Fruit fly (Drosophila melanogaster) whole organism, prepupa: ENCODE data around the gene Prp39.
A peak's percentile ranks its signal among the peaks of the same experiment; 100 is the strongest.

Experiments used
- CG10631 ChIP-seq: fragments of 200-800 bp; sonication (Bioruptor generic); optimal IDR thresholded peaks from 2 replicates; lab custom pipeline; 2016; ENCODE audit warnings: missing biosample characterization, missing genetic modification characterization
- CG11294 ChIP-seq: fragments of 200-800 bp; sonication (Bioruptor generic); IDR thresholded peaks from 2 replicates; pipeline ENCODE4 v1.3.6; 2022; ENCODE audit warnings: missing biosample characterization, missing genetic modification characterization
- CG11902 ChIP-seq: fragments of 200-800 bp; sonication (Bioruptor generic); optimal IDR thresholded peaks from 3 replicates; lab custom pipeline; 2016; ENCODE audit warnings: missing biosample characterization, missing genetic modification characterization
- CG15336 ChIP-seq: fragments of 200-800 bp; sonication (Bioruptor generic); IDR thresholded peaks from 2 replicates; pipeline ENCODE4 v1.3.6; 2022; ENCODE audit warnings: missing biosample characterization, missing genetic modification characterization
- CG1621 ChIP-seq: fragments of 200-800 bp; sonication (Bioruptor generic); optimal IDR thresholded peaks from 3 replicates; lab custom pipeline; 2018; ENCODE audit warnings: missing biosample characterization, mild to moderate bottlenecking, missing genetic modification characterization
- CG3032 ChIP-seq: fragments of 200-800 bp; optimal IDR thresholded peaks from 2 replicates; lab custom pipeline; 2019; ENCODE audit warnings: missing biosample characterization, mild to moderate bottlenecking, missing genetic modification characterization, moderate library complexity
- CG31627 ChIP-seq: fragments of 200-800 bp; sonication (Bioruptor generic); optimal IDR thresholded peaks from 3 replicates; lab custom pipeline; 2016; ENCODE audit warnings: missing biosample characterization, missing genetic modification characterization
- CG6163 ChIP-seq: fragments of 200-800 bp; sonication (Bioruptor generic); IDR thresholded peaks from 3 replicates; pipeline ENCODE4 v1.3.6; 2022; ENCODE audit warnings: missing biosample characterization, missing genetic modification characterization
- CG6276 ChIP-seq: fragments of 200-800 bp; sonication (Bioruptor generic); optimal IDR thresholded peaks from 2 replicates; lab custom pipeline; 2017; ENCODE audit warnings: missing biosample characterization, mild to moderate bottlenecking, missing genetic modification characterization
- CG6808 ChIP-seq: fragments of 200-800 bp; sonication (Bioruptor generic); optimal IDR thresholded peaks from 3 replicates; lab custom pipeline; 2017; ENCODE audit warnings: missing biosample characterization, missing genetic modification characterization, mild to moderate bottlenecking, moderate library complexity, missing genetic modification reagents
- CG6854 ChIP-seq: fragments of 200-800 bp; sonication (Bioruptor generic); optimal IDR thresholded peaks from 2 replicates; lab custom pipeline; 2017; ENCODE audit warnings: missing biosample characterization, mild to moderate bottlenecking, missing genetic modification characterization
- CG8119 ChIP-seq: fragments of 200-800 bp; sonication (Bioruptor generic); IDR thresholded peaks from 3 replicates; pipeline ENCODE4 v1.3.6; 2022; ENCODE audit warnings: missing biosample characterization, missing genetic modification characterization
- CG8319 ChIP-seq: fragments of 200-800 bp; sonication (Bioruptor generic); optimal IDR thresholded peaks from 3 replicates; lab custom pipeline; 2016; ENCODE audit warnings: missing biosample characterization, missing genetic modification characterization
- CG8632 ChIP-seq: fragments of 200-800 bp; sonication (Bioruptor generic); optimal IDR thresholded peaks from 3 replicates; lab custom pipeline; 2016; ENCODE audit warnings: missing biosample characterization, missing genetic modification characterization
- CG9139 ChIP-seq: fragments of 200-800 bp; sonication (Bioruptor generic); optimal IDR thresholded peaks from 3 replicates; lab custom pipeline; 2017; ENCODE audit warnings: missing biosample characterization, mild to moderate bottlenecking, missing genetic modification characterization
- Eip75B ChIP-seq: fragments of 200-800 bp; sonication (Bioruptor generic); optimal IDR thresholded peaks from 3 replicates; lab custom pipeline; 2016; ENCODE audit warnings: missing biosample characterization, missing genetic modification characterization
- Eip78C ChIP-seq: fragments of 200-800 bp; sonication (Bioruptor generic); peaks from one replicate; lab custom pipeline; 2016; ENCODE audit warnings: missing biosample characterization, missing genetic modification characterization
- Eip93F ChIP-seq: fragments of 200-800 bp; sonication (Bioruptor generic); optimal IDR thresholded peaks from 2 replicates; lab custom pipeline; 2016; ENCODE audit warnings: missing biosample characterization, mild to moderate bottlenecking, missing genetic modification characterization
- Ets21C ChIP-seq: fragments of 200-800 bp; sonication (Bioruptor generic); optimal IDR thresholded peaks from 3 replicates; lab custom pipeline; 2016; ENCODE audit warnings: missing biosample characterization, missing genetic modification characterization
- Ets96B ChIP-seq: fragments of 200-800 bp; optimal IDR thresholded peaks from 2 replicates; lab custom pipeline; 2019; ENCODE audit warnings: missing biosample characterization, mild to moderate bottlenecking, missing genetic modification characterization, moderate library complexity
- Gug ChIP-seq: fragments of 200-800 bp; sonication (Bioruptor generic); IDR thresholded peaks from 2 replicates; pipeline ENCODE4 v1.3.6; 2022; ENCODE audit warnings: missing biosample characterization, missing genetic modification characterization
- Hr38 ChIP-seq: sonication (Bioruptor generic); optimal IDR thresholded peaks from 2 replicates; lab custom pipeline; 2016; ENCODE audit warnings: missing biosample characterization, missing genetic modification characterization
- Hr4 ChIP-seq: fragments of 200-800 bp; sonication (Bioruptor generic); optimal IDR thresholded peaks from 3 replicates; lab custom pipeline; 2016; ENCODE audit warnings: missing biosample characterization, missing genetic modification characterization
- Lpt ChIP-seq: fragments of 200-800 bp; sonication (Bioruptor generic); optimal IDR thresholded peaks from 3 replicates; lab custom pipeline; 2016; ENCODE audit warnings: missing biosample characterization, missing genetic modification characterization
- Met ChIP-seq: fragments of 200-800 bp; sonication (Bioruptor generic); optimal IDR thresholded peaks from 3 replicates; lab custom pipeline; 2016; ENCODE audit warnings: missing biosample characterization, missing genetic modification characterization
- OdsH ChIP-seq: fragments of 200-800 bp; sonication (Bioruptor generic); optimal IDR thresholded peaks from 3 replicates; lab custom pipeline; 2016; ENCODE audit warnings: missing biosample characterization, missing genetic modification characterization
- Smox ChIP-seq: fragments of 200-800 bp; sonication (Bioruptor generic); optimal IDR thresholded peaks from 3 replicates; lab custom pipeline; 2016; ENCODE audit warnings: missing biosample characterization, missing genetic modification characterization
- Sox102F ChIP-seq: fragments of 200-800 bp; sonication (Bioruptor generic); optimal IDR thresholded peaks from 2 replicates; lab custom pipeline; 2016; ENCODE audit warnings: missing biosample characterization, mild to moderate bottlenecking, missing genetic modification characterization
- Sox14 ChIP-seq: fragments of 200-800 bp; sonication (Bioruptor generic); optimal IDR thresholded peaks from 3 replicates; lab custom pipeline; 2016; ENCODE audit warnings: missing biosample characterization, missing genetic modification characterization
- achi ChIP-seq: fragments of 200-800 bp; sonication (Bioruptor generic); optimal IDR thresholded peaks from 3 replicates; lab custom pipeline; 2016; ENCODE audit warnings: missing biosample characterization, missing genetic modification characterization
- acj6 ChIP-seq: fragments of 200-800 bp; sonication (Bioruptor generic); optimal IDR thresholded peaks from 3 replicates; lab custom pipeline; 2016; ENCODE audit warnings: missing biosample characterization, missing genetic modification characterization
- dac ChIP-seq: fragments of 200-800 bp; sonication (Bioruptor generic); optimal IDR thresholded peaks from 2 replicates; lab custom pipeline; 2017; ENCODE audit warnings: missing biosample characterization, mild to moderate bottlenecking, missing genetic modification characterization
- dsx ChIP-seq: fragments of 200-800 bp; optimal IDR thresholded peaks from 3 replicates; lab custom pipeline; 2019; ENCODE audit warnings: missing biosample characterization, mild to moderate bottlenecking, missing genetic modification characterization, moderate library complexity; ENCODE audit not compliant: poor library complexity, severe bottlenecking
- eg ChIP-seq: fragments of 200-800 bp; sonication (Bioruptor generic); IDR thresholded peaks from 3 replicates; pipeline ENCODE4 v1.3.6; 2022; ENCODE audit warnings: missing biosample characterization, missing genetic modification characterization
- esn ChIP-seq: fragments of 200-800 bp; sonication (Bioruptor generic); optimal IDR thresholded peaks from 2 replicates; lab custom pipeline; 2016; ENCODE audit warnings: missing biosample characterization, mild to moderate bottlenecking, missing genetic modification characterization, moderate library complexity
- fd59A ChIP-seq: fragments of 200-800 bp; sonication (Bioruptor generic); optimal IDR thresholded peaks from 2 replicates; lab custom pipeline; 2017; ENCODE audit warnings: missing biosample characterization, mild to moderate bottlenecking, missing genetic modification characterization, missing genetic modification reagents
- fd85E ChIP-seq: fragments of 200-800 bp; sonication (Bioruptor generic); optimal IDR thresholded peaks from 3 replicates; lab custom pipeline; 2016; ENCODE audit warnings: missing biosample characterization, missing genetic modification characterization
- fkh ChIP-seq: fragments of 200-800 bp; sonication (Bioruptor generic); optimal IDR thresholded peaks from 3 replicates; lab custom pipeline; 2017; ENCODE audit warnings: missing biosample characterization, mild to moderate bottlenecking, missing genetic modification characterization, moderate library complexity
- lz ChIP-seq: fragments of 200-800 bp; sonication (Bioruptor generic); optimal IDR thresholded peaks from 3 replicates; lab custom pipeline; 2016; ENCODE audit warnings: missing biosample characterization, missing genetic modification characterization
- pdm3 ChIP-seq: fragments of 200-800 bp; sonication (Bioruptor generic); optimal IDR thresholded peaks from 3 replicates; lab custom pipeline; 2016; ENCODE audit warnings: missing biosample characterization, missing genetic modification characterization
- spab ChIP-seq: fragments of 200-800 bp; sonication (Bioruptor generic); optimal IDR thresholded peaks from 2 replicates; lab custom pipeline; 2017; ENCODE audit warnings: missing biosample characterization, mild to moderate bottlenecking, missing genetic modification characterization, missing genetic modification reagents
- ss ChIP-seq, 2 experiments: fragments of 200-800 bp; sonication (Bioruptor generic); optimal IDR thresholded peaks; 2 replicates in 1 of 2; 3 replicates in 1 of 2; lab custom pipeline; 2017 to 2018; ENCODE audit warnings: mild to moderate bottlenecking in 2 of 2, missing biosample characterization in 2 of 2, missing genetic modification characterization in 2 of 2, moderate library complexity in 1 of 2
- svp ChIP-seq: fragments of 200-800 bp; sonication (Bioruptor generic); peaks from one replicate; lab custom pipeline; 2016; ENCODE audit warnings: missing biosample characterization, missing genetic modification characterization
- topi ChIP-seq: fragments of 200-800 bp; sonication (Bioruptor generic); optimal IDR thresholded peaks from 3 replicates; lab custom pipeline; 2016; ENCODE audit warnings: missing biosample characterization, missing genetic modification characterization
- vri ChIP-seq: fragments of 200-800 bp; sonication (Bioruptor generic); optimal IDR thresholded peaks from 3 replicates; lab custom pipeline; 2016; ENCODE audit warnings: missing biosample characterization, mild to moderate bottlenecking, missing genetic modification characterization

The Prp39 gene

DNA sequence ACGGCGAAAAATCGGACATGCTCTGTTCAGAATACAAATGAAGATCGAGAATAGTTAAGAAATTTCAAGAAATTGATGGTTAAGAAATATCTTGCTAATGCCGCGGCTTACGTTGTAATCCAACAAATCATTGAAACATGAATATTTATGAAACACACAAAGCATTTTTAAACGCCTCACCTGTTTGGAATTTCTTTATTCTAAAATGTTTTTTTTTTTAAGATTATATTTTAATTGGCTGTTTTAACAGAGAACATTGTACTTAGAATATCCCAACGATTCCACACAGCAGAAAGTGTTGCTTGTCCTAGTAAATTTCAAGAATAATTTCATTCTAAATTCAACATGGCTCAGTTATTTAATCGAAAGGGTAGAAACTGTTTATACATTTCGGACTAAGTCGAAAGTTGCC lies 40.1 kb downstream of the Prp39 start (continued):
- no peak for TF ChIP-seq Eip93F (GFP tag; lab: Kevin White, UChicago)
- peak; percentile 77 for TF ChIP-seq CG10631
- no peak for TF ChIP-seq fd85E (GFP tag; lab: Kevin White, UChicago)
- no peak for TF ChIP-seq Gug
- peak; percentile 64 for TF ChIP-seq acj6
- TF ChIP-seq CG1621 (tag; lab: Kevin White, UChicago) = no peak
- no peak for TF ChIP-seq Ets21C (GFP tag; lab: Kevin White, UChicago)
- peak; percentile 30 for TF ChIP-seq lz
- TF ChIP-seq CG31627 (GFP tag; lab: Kevin White, UChicago) = no peak
- peak; percentile 47 for TF ChIP-seq esn (GFP tag; lab: Kevin White, UChicago)
- TF ChIP-seq CG3032 (tag; lab: Kevin White, UChicago) = peak; percentile 31
- peak; percentile 67 for TF ChIP-seq Hr4 (GFP tag; lab: Kevin White, UChicago)
- peak; percentile 45 for TF ChIP-seq topi
- TF ChIP-seq Hr38 = no peak
- TF ChIP-seq CG11902 = no peak
- TF ChIP-seq fkh = no peak
- TF ChIP-seq svp (GFP tag; lab: Kevin White, UChicago) = peak; percentile 75

dm6 chr3R:28856140-28856539 lies 44.2 kb downstream of the Prp39 start:
- TF ChIP-seq CG11294 (GFP tag; lab: Robert Waterston, UW) (no peak), Ets96B (tag; lab: Kevin White, UChicago) (no peak), fkh (peak; percentile 60), dsx (no peak), CG3032 (tag; lab: Kevin White, UChicago) (no peak)

DNA sequence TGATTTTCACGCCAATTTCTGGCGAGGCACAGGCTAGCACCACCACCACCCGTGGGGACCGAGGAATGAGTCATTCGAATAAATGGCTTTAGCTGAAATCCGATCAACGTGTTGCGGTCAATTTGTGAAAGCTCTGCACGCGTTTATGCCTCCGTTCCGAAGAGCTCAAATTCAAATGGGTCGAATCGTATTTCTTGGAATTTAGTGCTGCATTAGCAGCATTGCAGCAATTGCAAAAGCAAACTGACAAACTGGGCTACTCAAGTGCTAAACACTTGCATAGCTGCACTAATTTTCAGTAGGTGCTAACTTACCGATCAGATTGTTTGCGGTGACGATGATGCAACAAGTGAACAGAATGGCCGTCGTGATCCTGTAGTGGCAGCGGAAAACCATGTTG lies 44.9 kb downstream of the Prp39 start:
- TF ChIP-seq CG11294 (GFP tag; lab: Robert Waterston, UW) (no peak), eg (GFP tag; lab: Robert Waterston, UW) (no peak), OdsH (GFP tag; lab: Kevin White, UChicago) (no peak), CG8632 (GFP tag; lab: Kevin White, UChicago) (no peak), CG6276 (no peak), Sox14 (GFP tag; lab: Kevin White, UChicago) (no peak), CG9139 (GFP tag; lab: Kevin White, UChicago) (no peak), Eip93F (GFP tag; lab: Kevin White, UChicago) (no peak), CG8119 (GFP tag; lab: Robert Waterston, UW) (no peak), Lpt (no peak), acj6 (no peak), Eip78C (GFP tag; lab: Kevin White, UChicago) (no peak), CG3032 (tag; lab: Kevin White, UChicago) (no peak), Smox (no peak), CG11902 (no peak)

DNA sequence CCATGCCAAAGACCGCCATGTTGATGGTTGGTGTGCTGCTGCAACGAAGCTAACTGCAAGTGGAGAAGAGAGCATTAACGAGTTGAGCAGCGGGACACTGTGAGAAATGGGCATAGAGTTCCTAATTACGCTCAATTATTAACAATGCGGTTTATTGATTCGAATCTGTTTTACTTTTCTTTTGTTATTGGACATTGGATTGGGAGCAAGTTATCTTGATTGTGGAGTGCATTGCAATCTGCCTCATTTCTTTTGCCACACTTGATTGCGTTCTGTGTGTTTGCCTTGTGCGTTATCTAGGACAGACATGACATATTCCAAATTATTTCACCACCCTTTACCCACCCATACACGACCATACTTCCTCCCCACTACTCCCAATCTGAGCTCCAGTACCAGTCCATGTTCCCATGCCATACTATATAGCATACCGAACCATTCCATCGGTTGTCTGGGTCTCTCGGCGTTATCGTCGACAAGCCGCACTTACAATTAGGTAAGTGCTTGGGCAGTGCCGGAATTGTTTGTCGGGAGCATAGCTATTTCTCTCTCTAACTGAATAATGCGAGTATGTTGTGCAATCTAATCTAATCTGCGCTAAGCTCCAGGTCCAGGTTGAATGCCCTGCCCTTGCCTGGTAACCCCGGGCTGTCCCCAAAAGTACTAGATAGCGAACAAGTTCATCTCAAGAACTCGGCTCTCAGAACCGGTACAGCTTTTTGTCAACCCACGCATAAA lies 45.6 kb downstream of the Prp39 start:
- TF ChIP-seq Eip75B (GFP tag; lab: Kevin White, UChicago) = peak; percentile 50
- peak; percentile 61 for TF ChIP-seq OdsH (GFP tag; lab: Kevin White, UChicago)
- no peak for TF ChIP-seq Ets21C (GFP tag; lab: Kevin White, UChicago)
- TF ChIP-seq CG9139 (GFP tag; lab: Kevin White, UChicago) = no peak
- TF ChIP-seq achi (GFP tag; lab: Kevin White, UChicago) = peak; percentile 26
- TF ChIP-seq CG6808 = peak; percentile 31
- TF ChIP-seq CG8319 (GFP tag; lab: Kevin White, UChicago) = no peak
- peak; percentile 63 for TF ChIP-seq dac (GFP tag; lab: Kevin White, UChicago)
- peak; percentile 40; the same call in 1 of the 2 replicates for TF ChIP-seq Gug
- peak; percentile 47 for TF ChIP-seq acj6
- no peak for TF ChIP-seq fkh
- TF ChIP-seq lz = no peak
- TF ChIP-seq CG6163 (GFP tag; lab: Robert Waterston, UW) = peak; percentile 77
- peak; percentile 48 for TF ChIP-seq fd59A
- peak; percentile 35 for TF ChIP-seq spab
- TF ChIP-seq Met (GFP tag; lab: Kevin White, UChicago) = peak; percentile 23
- no peak for TF ChIP-seq CG11902
- no peak for TF ChIP-seq Sox102F
- TF ChIP-seq vri = no peak
- peak; percentile 29 for TF ChIP-seq Sox14 (GFP tag; lab: Kevin White, UChicago)
- peak in 1 of 2 experiments; percentile 18 for TF ChIP-seq ss (GFP tag; optimal IDR thresholded peaks at IDR 0.05; lab: Kevin White, UChicago)
- peak; percentile 19 for TF ChIP-seq topi
- peak; percentile 47 for TF ChIP-seq pdm3 (GFP tag; lab: Kevin White, UChicago)
- no peak for TF ChIP-seq CG6854
- TF ChIP-seq CG15336 = peak; percentile 74
- TF ChIP-seq CG1621 (tag; lab: Kevin White, UChicago) = peak; percentile 60
